Fruit fly (Drosophila melanogaster) whole organism, embryonic: ENCODE measurements around the gene Kyat.

Experiments used
- Awh ChIP-seq: fragments of 200-800 bp; sonication (Bioruptor generic); IDR thresholded peaks from 2 replicates; pipeline ENCODE4, ENCODE4 v1.3.6; 2022; ENCODE audit warnings: missing biosample characterization, missing genetic modification characterization
- Bgb ChIP-seq: fragments of 200-800 bp; sonication (Bioruptor generic); IDR thresholded peaks from 2 replicates; pipeline ENCODE4 v1.3.6; 2022; ENCODE audit warnings: missing biosample characterization, missing genetic modification characterization; ENCODE audit not compliant: partially characterized antibody
- CG10543 ChIP-seq: fragments of 200-800 bp; sonication (Bioruptor generic); optimal IDR thresholded peaks from 3 replicates; lab custom pipeline; 2017; ENCODE audit warnings: missing biosample characterization, mild to moderate bottlenecking, missing genetic modification characterization, moderate library complexity
- CG12391 ChIP-seq: fragments of 200-800 bp; sonication (Bioruptor generic); optimal IDR thresholded peaks from 3 replicates; lab custom pipeline; 2018; ENCODE audit warnings: missing biosample characterization, mild to moderate bottlenecking, missing genetic modification characterization, moderate library complexity
- CG12942 ChIP-seq: fragments of 200-800 bp; sonication (Bioruptor generic); optimal IDR thresholded peaks from 3 replicates; lab custom pipeline; 2016; ENCODE audit warnings: missing biosample characterization, missing genetic modification characterization
- CG14965 ChIP-seq: fragments of 200-800 bp; sonication (Bioruptor generic); optimal IDR thresholded peaks from 2 replicates; lab custom pipeline; 2016; ENCODE audit warnings: missing biosample characterization, missing genetic modification characterization, borderline replicate concordance
- CG15514 ChIP-seq: fragments of 200-800 bp; sonication (Bioruptor generic); optimal IDR thresholded peaks from 3 replicates; lab custom pipeline; 2017; ENCODE audit warnings: missing biosample characterization, missing genetic modification characterization, mild to moderate bottlenecking, moderate library complexity, missing genetic modification reagents
- CG1647 ChIP-seq: fragments of 200-800 bp; sonication (Bioruptor generic); optimal IDR thresholded peaks from 3 replicates; lab custom pipeline; 2016; ENCODE audit warnings: missing biosample characterization, missing genetic modification characterization
- CG17612 ChIP-seq: fragments of 200-800 bp; sonication (Bioruptor generic); IDR thresholded peaks from 2 replicates; pipeline ENCODE4 v1.3.6; 2022; ENCODE audit warnings: missing biosample characterization, missing genetic modification characterization
- CG18619 ChIP-seq: fragments of 200-800 bp; sonication (Bioruptor generic); optimal IDR thresholded peaks from 3 replicates; lab custom pipeline; 2017; ENCODE audit warnings: missing biosample characterization, mild to moderate bottlenecking, missing genetic modification characterization
- CG30020 ChIP-seq: fragments of 200-800 bp; optimal IDR thresholded peaks from 2 replicates; lab custom pipeline; 2019; ENCODE audit warnings: missing biosample characterization, mild to moderate bottlenecking, missing genetic modification characterization, moderate library complexity
- CG33557 ChIP-seq: fragments of 200-800 bp; sonication (Bioruptor generic); optimal IDR thresholded peaks from 2 replicates; lab custom pipeline; 2019; ENCODE audit warnings: missing biosample characterization, mild to moderate bottlenecking, missing genetic modification characterization, moderate library complexity
- CG34224 ChIP-seq: fragments of 200-800 bp; sonication (Bioruptor generic); IDR thresholded peaks from 3 replicates; pipeline ENCODE4 v1.3.6; 2022; ENCODE audit warnings: missing biosample characterization, missing genetic modification characterization; ENCODE audit not compliant: partially characterized antibody
- CG4282 ChIP-seq: fragments of 200-800 bp; sonication (Bioruptor generic); optimal IDR thresholded peaks from 2 replicates; lab custom pipeline; 2016; ENCODE audit warnings: missing biosample characterization, missing genetic modification characterization
- CG6254 ChIP-seq: fragments of 200-800 bp; sonication (Bioruptor generic); optimal IDR thresholded peaks from 3 replicates; lab custom pipeline; 2017; ENCODE audit warnings: mild to moderate bottlenecking, missing biosample characterization, missing genetic modification reagents, missing genetic modification characterization
- CG6854 ChIP-seq: fragments of 200-800 bp; sonication (Bioruptor generic); optimal IDR thresholded peaks from 3 replicates; lab custom pipeline; 2017; ENCODE audit warnings: missing biosample characterization, mild to moderate bottlenecking, missing genetic modification characterization
- CG8944 ChIP-seq: fragments of 200-800 bp; sonication (Bioruptor generic); optimal IDR thresholded peaks from 3 replicates; lab custom pipeline; 2016; ENCODE audit warnings: missing biosample characterization, missing genetic modification characterization
- D19B ChIP-seq: fragments of 200-800 bp; sonication (Bioruptor generic); optimal IDR thresholded peaks from 2 replicates; lab custom pipeline; 2017; ENCODE audit warnings: missing biosample characterization, mild to moderate bottlenecking, missing genetic modification characterization
- H15 ChIP-seq: fragments of 200-800 bp; sonication (Bioruptor generic); IDR thresholded peaks from 3 replicates; pipeline ENCODE4 v1.3.6; 2022; ENCODE audit warnings: missing biosample characterization, missing genetic modification characterization
- HHEX ChIP-seq: fragments of 200-800 bp; sonication (Bioruptor generic); optimal IDR thresholded peaks from 3 replicates; lab custom pipeline; 2017; ENCODE audit warnings: missing biosample characterization, mild to moderate bottlenecking, missing genetic modification characterization, missing genetic modification reagents
- HLH4C ChIP-seq: fragments of 200-800 bp; sonication (Bioruptor generic); IDR thresholded peaks from 3 replicates; pipeline ENCODE4 v1.3.6; 2022; ENCODE audit warnings: missing biosample characterization, missing genetic modification characterization; ENCODE audit not compliant: partially characterized antibody
- HLHmδ ChIP-seq: fragments of 200-800 bp; sonication (Bioruptor generic); optimal IDR thresholded peaks from 2 replicates; lab custom pipeline; 2018; ENCODE audit warnings: missing biosample characterization, mild to moderate bottlenecking, missing genetic modification characterization, moderate library complexity
- Hr39 ChIP-seq: fragments of >200 bp; optimal IDR thresholded peaks from 2 replicates; lab custom pipeline; 2017
- Hr78 ChIP-seq, 2 experiments: fragments of 200-800 bp in 1 of 2; fragments of >200 bp in 1 of 2; sonication (Bioruptor generic) in 1 of 2; optimal IDR thresholded peaks; 2 replicates each; lab custom pipeline; 2017 to 2019; ENCODE audit warnings: missing biosample characterization in 2 of 2, missing genetic modification characterization in 2 of 2, mild to moderate bottlenecking in 1 of 2, moderate library complexity in 1 of 2
- Jarid2 ChIP-seq: fragments of 200-800 bp; sonication (Bioruptor generic); optimal IDR thresholded peaks from 3 replicates; lab custom pipeline; 2017; ENCODE audit warnings: mild to moderate bottlenecking, missing biosample characterization, missing genetic modification reagents, missing genetic modification characterization
- Lhr ChIP-seq: fragments of 200-800 bp; sonication (Bioruptor generic); optimal IDR thresholded peaks from 3 replicates; lab custom pipeline; 2017; ENCODE audit warnings: mild to moderate bottlenecking, missing biosample characterization, missing genetic modification reagents, missing genetic modification characterization
- Lpt ChIP-seq: fragments of >200 bp; optimal IDR thresholded peaks from 2 replicates; lab custom pipeline; 2018; ENCODE audit warnings: missing biosample characterization, missing genetic modification characterization
- NK7.1 ChIP-seq: fragments of 200-800 bp; sonication (Bioruptor generic); optimal IDR thresholded peaks from 3 replicates; lab custom pipeline; 2016; ENCODE audit warnings: missing biosample characterization, missing genetic modification characterization
- Tbp ChIP-seq: fragments of >200 bp; optimal IDR thresholded peaks from 2 replicates; lab custom pipeline; 2018; ENCODE audit warnings: missing biosample characterization, missing genetic modification characterization
- ac ChIP-seq: fragments of 200-800 bp; sonication (Bioruptor generic); optimal IDR thresholded peaks from 3 replicates; lab custom pipeline; 2017; ENCODE audit warnings: missing biosample characterization, mild to moderate bottlenecking, missing genetic modification characterization
- bab2 ChIP-seq: fragments of 200-800 bp; sonication (Bioruptor generic); optimal IDR thresholded peaks from 2 replicates; lab custom pipeline; 2016; ENCODE audit warnings: missing biosample characterization, missing genetic modification characterization
- caup ChIP-seq: fragments of 200-800 bp; sonication (Bioruptor generic); optimal IDR thresholded peaks from 3 replicates; lab custom pipeline; 2017; ENCODE audit warnings: missing biosample characterization, mild to moderate bottlenecking, missing genetic modification characterization, moderate library complexity; ENCODE audit not compliant: severe bottlenecking
- cwo ChIP-seq: fragments of 200-800 bp; sonication (Bioruptor generic); optimal IDR thresholded peaks from 3 replicates; lab custom pipeline; 2017; ENCODE audit warnings: missing biosample characterization, missing genetic modification characterization, mild to moderate bottlenecking, moderate library complexity, missing genetic modification reagents
- dmrt11E ChIP-seq: fragments of 200-800 bp; sonication (Bioruptor generic); optimal IDR thresholded peaks from 3 replicates; lab custom pipeline; 2018; ENCODE audit warnings: missing biosample characterization, mild to moderate bottlenecking, missing genetic modification characterization, moderate library complexity
- dpn ChIP-seq, 2 experiments: fragments of 200-800 bp; sonication (Bioruptor generic); optimal IDR thresholded peaks; 3 replicates each; lab custom pipeline; 2016; ENCODE audit warnings: missing biosample characterization in 2 of 2, missing genetic modification characterization in 2 of 2
- eyg ChIP-seq: fragments of 200-800 bp; sonication (Bioruptor generic); optimal IDR thresholded peaks from 3 replicates; lab custom pipeline; 2016; ENCODE audit warnings: missing biosample characterization, missing genetic modification characterization
- ftz-f1 ChIP-seq: fragments of 200-800 bp; sonication (Bioruptor generic); optimal IDR thresholded peaks from 2 replicates; lab custom pipeline; 2016; ENCODE audit warnings: missing biosample characterization, missing genetic modification characterization
- gcm2 ChIP-seq: fragments of 200-800 bp; sonication (Bioruptor generic); optimal IDR thresholded peaks from 2 replicates; lab custom pipeline; 2016; ENCODE audit warnings: missing biosample characterization, missing genetic modification characterization
- ken ChIP-seq: fragments of 200-800 bp; sonication (Bioruptor generic); IDR thresholded peaks from 3 replicates; pipeline ENCODE4 v1.3.6; 2022; ENCODE audit warnings: missing biosample characterization, missing genetic modification characterization
- luna ChIP-seq: fragments of 200-800 bp; sonication (Bioruptor generic); optimal IDR thresholded peaks from 2 replicates; lab custom pipeline; 2016; ENCODE audit warnings: missing biosample characterization, missing genetic modification characterization
- peb ChIP-seq: fragments of 200-800 bp; sonication (Bioruptor generic); IDR thresholded peaks from 2 replicates; pipeline ENCODE4 v1.3.6; 2022; ENCODE audit warnings: missing biosample characterization, missing genetic modification characterization
- pnt ChIP-seq: fragments of 200-800 bp; sonication (Bioruptor generic); optimal IDR thresholded peaks from 3 replicates; lab custom pipeline; 2016; ENCODE audit warnings: missing biosample characterization, missing genetic modification characterization
- sc ChIP-seq, 3 experiments: fragments of >200 bp in 2 of 3; fragments of 200-800 bp in 1 of 3; sonication (Bioruptor generic) in 1 of 3; optimal IDR thresholded peaks; 2 replicates in 2 of 3; 3 replicates in 1 of 3; lab custom pipeline; 2017; ENCODE audit warnings: mild to moderate bottlenecking in 1 of 3, missing biosample characterization in 1 of 3, missing genetic modification characterization in 1 of 3, missing genetic modification reagents in 1 of 3
- sisA ChIP-seq: fragments of 200-800 bp; sonication (Bioruptor generic); IDR thresholded peaks from 2 replicates; pipeline ENCODE4 v1.3.6; 2022; ENCODE audit warnings: missing biosample characterization, missing genetic modification characterization
- vfl ChIP-seq: fragments of 200-800 bp; sonication (Bioruptor generic); optimal IDR thresholded peaks from 2 replicates; lab custom pipeline; 2016; ENCODE audit warnings: missing biosample characterization, missing genetic modification characterization
- vnd ChIP-seq: fragments of 200-800 bp; sonication (Bioruptor generic); IDR thresholded peaks from 3 replicates; pipeline ENCODE4 v1.3.6; 2022; ENCODE audit warnings: missing biosample characterization, missing genetic modification characterization; ENCODE audit not compliant: partially characterized antibody
- zen ChIP-seq: fragments of 200-800 bp; sonication (Bioruptor generic); optimal IDR thresholded peaks from 3 replicates; lab custom pipeline; 2018; ENCODE audit warnings: missing biosample characterization, mild to moderate bottlenecking, missing genetic modification characterization, moderate library complexity

The Kyat gene

DNA sequence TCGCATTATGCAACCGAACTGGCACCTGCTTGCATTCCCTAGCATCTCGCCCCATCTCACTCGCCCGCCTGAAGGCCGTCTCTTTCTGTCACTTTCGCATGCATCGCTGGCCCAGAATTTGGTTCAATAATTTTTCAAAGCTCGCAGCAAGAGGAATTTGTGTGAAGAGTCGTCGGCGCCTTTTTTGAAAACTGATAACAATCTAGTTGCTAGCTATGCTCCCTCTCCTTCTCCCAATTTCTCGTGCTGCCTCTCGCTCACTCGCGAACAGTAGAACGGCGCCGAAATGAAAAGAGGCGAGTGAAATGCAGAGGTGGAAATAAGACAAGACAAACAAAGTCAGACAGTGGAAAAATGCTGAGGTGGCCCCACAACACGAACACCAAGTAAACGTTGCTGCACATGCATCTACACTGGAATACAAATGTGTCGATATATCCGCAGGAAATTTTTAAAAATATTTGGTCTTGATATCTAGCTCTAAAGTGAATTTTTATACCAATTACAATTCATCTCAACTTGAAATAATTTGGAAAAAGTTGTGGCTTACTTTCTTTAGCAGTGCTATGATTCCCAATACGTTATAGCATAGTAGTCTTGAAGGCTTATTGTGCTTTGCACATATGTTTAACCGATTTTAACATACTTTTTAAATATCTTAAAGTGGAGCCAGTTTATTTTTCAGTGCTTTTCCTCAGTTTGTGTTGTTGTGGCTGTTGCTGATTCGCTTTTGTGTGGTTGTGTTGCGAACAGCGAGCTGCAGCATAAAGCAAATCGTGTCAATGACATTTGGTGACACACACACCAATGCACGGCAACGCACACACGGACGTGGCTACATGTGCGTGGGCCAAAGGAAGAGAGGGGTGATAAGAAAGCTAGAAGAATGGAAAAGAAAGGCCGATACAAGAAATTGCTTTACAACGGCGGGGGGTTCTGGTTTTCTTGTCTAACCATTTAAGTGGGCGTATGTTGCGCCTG, 28.9 kb upstream of the Kyat start (continued):
- no peak for TF ChIP-seq CG6854 (GFP tag; lab: Kevin White, UChicago)
- no peak for TF ChIP-seq ftz-f1 (GFP tag; lab: Kevin White, UChicago)
- no peak for TF ChIP-seq Bgb (GFP tag; lab: Robert Waterston, UW)
- TF ChIP-seq dmrt11E (tag; lab: Kevin White, UChicago) = peak; percentile 88
- no peak for TF ChIP-seq HLH4C (GFP tag; lab: Robert Waterston, UW)
- TF ChIP-seq HLHmδ = no peak
- TF ChIP-seq CG34224 (GFP tag; lab: Robert Waterston, UW) = no peak
- peak; percentile 62 for TF ChIP-seq gcm2 (GFP tag; lab: Kevin White, UChicago)
- no peak for TF ChIP-seq Tbp
- TF ChIP-seq CG6254 = peak; percentile 90
- peak; percentile 35; the same call in 1 of the 2 replicates for TF ChIP-seq peb (GFP tag; lab: Robert Waterston, UW)
- TF ChIP-seq zen (tag; lab: Kevin White, UChicago) = peak; percentile 55
- TF ChIP-seq Lpt (GFP tag; lab: Kevin White, UChicago) = no peak
- TF ChIP-seq ac (GFP tag; lab: Kevin White, UChicago) = no peak
- TF ChIP-seq dpn (GFP tag; optimal IDR thresholded peaks at IDR 0.05; lab: Kevin White, UChicago) = peak; percentile 56 to 69
- TF ChIP-seq CG14965 (GFP tag; lab: Kevin White, UChicago) = no peak
- peak; percentile 21; the same call in 1 of the 3 replicates for TF ChIP-seq ken (GFP tag; lab: Robert Waterston, UW)
- no peak for TF ChIP-seq H15
- TF ChIP-seq vfl = no peak
- TF ChIP-seq eyg = no peak
- peak; percentile 48 for TF ChIP-seq CG18619 (GFP tag; lab: Kevin White, UChicago)
- peak; percentile 28 for TF ChIP-seq cwo (GFP tag; lab: Kevin White, UChicago)
- TF ChIP-seq Jarid2 (GFP tag; lab: Kevin White, UChicago) = peak; percentile 32
- TF ChIP-seq pnt (GFP tag; lab: Kevin White, UChicago) = peak; percentile 83
- no peak for TF ChIP-seq sc (optimal IDR thresholded peaks at IDR 0.05; lab: Kevin White, UChicago)
- peak; percentile 90 for TF ChIP-seq sc (GFP tag; optimal IDR thresholded peaks at IDR 0.05; lab: Kevin White, UChicago)
- peak; percentile 89 for TF ChIP-seq CG12391
- no peak for TF ChIP-seq CG10543 (GFP tag; lab: Kevin White, UChicago)
- TF ChIP-seq Hr39 (lab: Kevin White, UChicago) = no peak
- peak; percentile 85 for TF ChIP-seq CG33557 (GFP tag; lab: Kevin White, UChicago)
- peak in 1 of 2 experiments; percentile 90 for TF ChIP-seq Hr78 (GFP tag; optimal IDR thresholded peaks at IDR 0.05; lab: Kevin White, UChicago)
- TF ChIP-seq CG1647 (GFP tag; lab: Kevin White, UChicago) = peak; percentile 4
- no peak for TF ChIP-seq D19B (GFP tag; lab: Kevin White, UChicago)
- TF ChIP-seq CG8944 (GFP tag; lab: Kevin White, UChicago) = peak; percentile 72
- TF ChIP-seq CG12942 (GFP tag; lab: Kevin White, UChicago) = peak; percentile 57
- peak; percentile 63 for TF ChIP-seq CG30020 (tag; lab: Kevin White, UChicago)
- TF ChIP-seq CG4282 (GFP tag; lab: Kevin White, UChicago) = no peak
- no peak for TF ChIP-seq luna (GFP tag; lab: Kevin White, UChicago)
- TF ChIP-seq vnd (GFP tag; lab: Robert Waterston, UW) = no peak
- no peak for TF ChIP-seq CG15514
- peak; percentile 74 for TF ChIP-seq bab2 (GFP tag; lab: Kevin White, UChicago)
- peak; percentile 84 for TF ChIP-seq sisA
- TF ChIP-seq caup (GFP tag; lab: Kevin White, UChicago) = no peak
- peak; percentile 61 for TF ChIP-seq HHEX
- peak; percentile 42 for TF ChIP-seq NK7.1 (GFP tag; lab: Kevin White, UChicago)
- TF ChIP-seq Lhr (GFP tag; lab: Kevin White, UChicago) = peak; percentile 71
- TF ChIP-seq Awh = peak; percentile 60; the same call in 1 of the 2 replicates
- TF ChIP-seq CG17612 (GFP tag; lab: Robert Waterston, UW) = no peak
